Fruit fly (Drosophila melanogaster) whole organism, pupa: ENCODE measurements around the gene PH4alphaSG2.

Experiments
- CG10348 ChIP-seq: fragments of 200-800 bp; sonication (Bioruptor generic); IDR thresholded peaks from 2 replicates; pipeline ENCODE4 v1.3.6; 2022; ENCODE audit warnings: missing biosample characterization, missing genetic modification characterization
- CG12605 ChIP-seq: fragments of 200-800 bp; sonication (Bioruptor generic); IDR thresholded peaks from 2 replicates; pipeline ENCODE4 v1.3.6; 2022; ENCODE audit warnings: missing biosample characterization, missing genetic modification characterization
- CG13204 ChIP-seq: fragments of 200-800 bp; sonication (Bioruptor generic); optimal IDR thresholded peaks from 2 replicates; lab custom pipeline; 2018; ENCODE audit warnings: missing biosample characterization, mild to moderate bottlenecking, missing genetic modification characterization, moderate library complexity
- CG14655 ChIP-seq: fragments of 200-800 bp; sonication (Bioruptor generic); optimal IDR thresholded peaks from 3 replicates; lab custom pipeline; 2017; ENCODE audit warnings: mild to moderate bottlenecking, missing biosample characterization, missing genetic modification reagents, missing genetic modification characterization
- CG15710 ChIP-seq: fragments of 200-800 bp; sonication (Bioruptor generic); optimal IDR thresholded peaks from 2 replicates; lab custom pipeline; 2018; ENCODE audit warnings: missing biosample characterization, mild to moderate bottlenecking, missing genetic modification characterization, moderate library complexity
- CG17806 ChIP-seq: fragments of 200-800 bp; sonication (Bioruptor generic); optimal IDR thresholded peaks from 2 replicates; lab custom pipeline; 2018; ENCODE audit warnings: missing biosample characterization, mild to moderate bottlenecking, missing genetic modification characterization, moderate library complexity
- CG32121 ChIP-seq: fragments of 200-800 bp; sonication (Bioruptor generic); IDR thresholded peaks from 2 replicates; pipeline ENCODE4 v1.3.6; 2022; ENCODE audit warnings: missing biosample characterization, missing genetic modification characterization
- CG34367 ChIP-seq: fragments of 200-800 bp; sonication (Bioruptor generic); optimal IDR thresholded peaks from 2 replicates; lab custom pipeline; 2018; ENCODE audit warnings: missing biosample characterization, mild to moderate bottlenecking, missing genetic modification characterization
- CG4496 ChIP-seq: fragments of 200-800 bp; sonication (Bioruptor generic); IDR thresholded peaks from 3 replicates; pipeline ENCODE4 v1.3.6; 2022; ENCODE audit warnings: missing biosample characterization, missing genetic modification characterization
- CG8159 ChIP-seq: fragments of 200-800 bp; sonication (Bioruptor generic); optimal IDR thresholded peaks from 3 replicates; lab custom pipeline; 2018; ENCODE audit warnings: missing biosample characterization, mild to moderate bottlenecking, missing genetic modification characterization, moderate library complexity
- CG8301 ChIP-seq: fragments of 200-800 bp; sonication (Bioruptor generic); optimal IDR thresholded peaks from 2 replicates; lab custom pipeline; 2018; ENCODE audit warnings: missing biosample characterization, mild to moderate bottlenecking, missing genetic modification characterization
- CG9948 ChIP-seq: fragments of 200-800 bp; sonication (Bioruptor generic); optimal IDR thresholded peaks from 2 replicates; lab custom pipeline; 2018; ENCODE audit warnings: missing biosample characterization, mild to moderate bottlenecking, missing genetic modification characterization, moderate library complexity
- D1 ChIP-seq: fragments of 200-800 bp; sonication (Bioruptor generic); optimal IDR thresholded peaks from 2 replicates; lab custom pipeline; 2018; ENCODE audit warnings: missing biosample characterization, mild to moderate bottlenecking, missing genetic modification characterization, moderate library complexity
- EcR ChIP-seq: fragments of 200-800 bp; sonication (Bioruptor generic); optimal IDR thresholded peaks from 3 replicates; lab custom pipeline; 2019; ENCODE audit warnings: missing biosample characterization, missing genetic modification characterization, mild to moderate bottlenecking, moderate library complexity, missing genetic modification reagents
- Ets98B ChIP-seq: fragments of 200-800 bp; sonication (Bioruptor generic); IDR thresholded peaks from 2 replicates; pipeline ENCODE4 v1.3.6; 2022; ENCODE audit warnings: missing biosample characterization, missing genetic modification characterization
- Pif1A ChIP-seq: fragments of 200-800 bp; sonication (Bioruptor generic); optimal IDR thresholded peaks from 3 replicates; lab custom pipeline; 2016; ENCODE audit warnings: missing biosample characterization, missing genetic modification characterization
- Pif1B ChIP-seq: fragments of 200-800 bp; sonication (Bioruptor generic); optimal IDR thresholded peaks from 3 replicates; lab custom pipeline; 2016; ENCODE audit warnings: missing biosample characterization, missing genetic modification characterization
- Snoo ChIP-seq: fragments of 200-800 bp; sonication (Bioruptor generic); optimal IDR thresholded peaks from 3 replicates; lab custom pipeline; 2017; ENCODE audit warnings: missing biosample characterization, mild to moderate bottlenecking, missing genetic modification characterization, inconsistent platforms
- fd96Ca ChIP-seq: fragments of 200-800 bp; sonication (Bioruptor generic); IDR thresholded peaks from 3 replicates; pipeline ENCODE4 v1.3.6; 2022; ENCODE audit warnings: missing biosample characterization, missing genetic modification characterization
- gl ChIP-seq: fragments of 200-800 bp; sonication (Bioruptor generic); optimal IDR thresholded peaks from 2 replicates; lab custom pipeline; 2018; ENCODE audit warnings: missing biosample characterization, mild to moderate bottlenecking, missing genetic modification characterization
- rn ChIP-seq: fragments of 200-800 bp; sonication (Bioruptor generic); IDR thresholded peaks from 2 replicates; pipeline ENCODE4 v1.3.6; 2022; ENCODE audit warnings: missing biosample characterization, missing genetic modification characterization

The PH4alphaSG2 gene

dm6 chr3R:30500226-30500625 lies 10.4 kb downstream of the PH4alphaSG2 start, which contains the start of gene PH4alphaNE1:
Gene PH4alphaNE1 (minus strand): TSS chr3R:30500326.
- TF ChIP-seq CG15710 (tag; lab: Kevin White, UChicago) (no peak), CG12605 (GFP tag; lab: Robert Waterston, UW) (no peak), CG14655 (GFP tag; lab: Kevin White, UChicago) (no peak), CG10348 (GFP tag; lab: Robert Waterston, UW) (no peak), Snoo (tag; lab: Kevin White, UChicago) (no peak), CG32121 (no peak)

dm6 chr3R:30501174-30501573 lies 11.3 kb downstream of the PH4alphaSG2 start:
- peak; percentile 76; the same call in 2 of the 3 replicates for TF ChIP-seq CG4496
- no peak for TF ChIP-seq CG15710 (tag; lab: Kevin White, UChicago)
- no peak for TF ChIP-seq CG8301 (tag; lab: Kevin White, UChicago)
- no peak for TF ChIP-seq EcR (GFP tag; lab: Kevin White, UChicago)
- TF ChIP-seq CG8159 (tag; lab: Kevin White, UChicago), result peak; percentile 67
- TF ChIP-seq CG34367 (tag; lab: Kevin White, UChicago), result peak; percentile 3
- no peak for TF ChIP-seq CG13204 (GFP tag; lab: Kevin White, UChicago)
- peak; percentile 67 for TF ChIP-seq CG14655 (GFP tag; lab: Kevin White, UChicago)
- no peak for TF ChIP-seq Snoo (tag; lab: Kevin White, UChicago)
- no peak for TF ChIP-seq CG12605 (GFP tag; lab: Robert Waterston, UW)
- TF ChIP-seq D1, result no peak
- TF ChIP-seq gl (tag; lab: Kevin White, UChicago), result no peak
- peak; percentile 66; the same call in 2 of the 3 replicates for TF ChIP-seq fd96Ca
- peak; percentile 31 for TF ChIP-seq Pif1B
- no peak; the same call in 1 of the 2 replicates for TF ChIP-seq Ets98B (GFP tag; lab: Robert Waterston, UW)
- no peak for TF ChIP-seq CG9948 (tag; lab: Kevin White, UChicago)
- no peak for TF ChIP-seq CG32121
- no peak for TF ChIP-seq rn (GFP tag; lab: Robert Waterston, UW)
- no peak for TF ChIP-seq CG17806 (tag; lab: Kevin White, UChicago)
- TF ChIP-seq Pif1A (GFP tag; lab: Kevin White, UChicago), result peak; percentile 60
- no peak for TF ChIP-seq CG10348 (GFP tag; lab: Robert Waterston, UW)
- TF ChIP-seq, all 21 proteins: peak for 7

dm6 chr3R:30503406-30503805 lies 13.5 kb downstream of the PH4alphaSG2 start, which contains the start of gene CG31371:
Gene CG31371 (minus strand): TSS chr3R:30503506.
- TF ChIP-seq CG32121 (no peak), CG8301 (tag; lab: Kevin White, UChicago) (no peak), Snoo (tag; lab: Kevin White, UChicago) (no peak), CG17806 (tag; lab: Kevin White, UChicago) (no peak), Pif1A (GFP tag; lab: Kevin White, UChicago) (no peak), CG14655 (GFP tag; lab: Kevin White, UChicago) (no peak), CG9948 (tag; lab: Kevin White, UChicago) (no peak), CG13204 (GFP tag; lab: Kevin White, UChicago) (no peak), EcR (GFP tag; lab: Kevin White, UChicago) (no peak)
- TF ChIP-seq, all 21 proteins: peak for 0

dm6 chr3R:30505561-30506037 lies 15.7 kb downstream of the PH4alphaSG2 start, which contains the start of the genes PH4alphaSG1 and CG15539:
Gene PH4alphaSG1 (minus strand): TSS chr3R:30505661.
Gene CG15539 (plus strand): TSS chr3R:30505987.
- TF ChIP-seq fd96Ca (no peak), gl (tag; lab: Kevin White, UChicago) (no peak), CG15710 (tag; lab: Kevin White, UChicago) (no peak), CG14655 (GFP tag; lab: Kevin White, UChicago) (no peak), rn (GFP tag; lab: Robert Waterston, UW) (no peak), Pif1A (GFP tag; lab: Kevin White, UChicago) (no peak), CG10348 (GFP tag; lab: Robert Waterston, UW) (no peak), EcR (GFP tag; lab: Kevin White, UChicago) (no peak), Pif1B (no peak), CG17806 (tag; lab: Kevin White, UChicago) (no peak), Snoo (tag; lab: Kevin White, UChicago) (no peak), CG4496 (no peak), CG32121 (no peak), CG8159 (tag; lab: Kevin White, UChicago) (no peak), CG34367 (tag; lab: Kevin White, UChicago) (no peak)

- no peak for TF ChIP-seq gl (tag; lab: Kevin White, UChicago)
- no peak for TF ChIP-seq CG17806 (tag; lab: Kevin White, UChicago)
- no peak for TF ChIP-seq CG9948 (tag; lab: Kevin White, UChicago)
- TF ChIP-seq CG34367 (tag; lab: Kevin White, UChicago), result no peak
- TF ChIP-seq Pif1B, result no peak
- TF ChIP-seq CG14655 (GFP tag; lab: Kevin White, UChicago), result no peak
- no peak for TF ChIP-seq Pif1A (GFP tag; lab: Kevin White, UChicago)
- no peak for TF ChIP-seq CG13204 (GFP tag; lab: Kevin White, UChicago)
- no peak for TF ChIP-seq CG32121
- no peak for TF ChIP-seq CG4496
- TF ChIP-seq D1, result no peak
- no peak for TF ChIP-seq Ets98B (GFP tag; lab: Robert Waterston, UW)
- TF ChIP-seq fd96Ca, result no peak
- TF ChIP-seq rn (GFP tag; lab: Robert Waterston, UW), result no peak
- no peak for TF ChIP-seq CG12605 (GFP tag; lab: Robert Waterston, UW)
- TF ChIP-seq, all 21 proteins: peak for 0
These were observed 17.8 kb downstream of the PH4alphaSG2 start, which contains the start of gene CG34041 for dm6 chr3R:30507723-30508122. Gene CG34041 (plus strand): TSS chr3R:30508023.
